Worm (Caenorhabditis elegans): ENCODE results near the gene gst-36.
A peak's percentile ranks its signal among the peaks of the same experiment; 100 is the strongest.

Gene gst-36

ce11 chrX:9840864-9841263, 21.9 kb downstream of the gst-36 start:
- TF ChIP-seq nhr-76 (tag; optimal IDR thresholded peaks at IDR 0.05) (no peak), daf-16 (GFP tag; optimal IDR thresholded peaks at IDR 0.05) (peak in 1 of 2 experiments; percentile 30), daf-16 (tag; optimal IDR thresholded peaks at IDR 0.05) (no peak), unc-62 (GFP tag; optimal IDR thresholded peaks at IDR 0.05 in 1 of 2) (peak in 1 of 2 experiments; percentile 47), unc-62 (tag; optimal IDR thresholded peaks at IDR 0.05) (no peak)

ce11 chrX:9837989-9838541, 24.7 kb downstream of the gst-36 start, which contains the start of gene ipla-2:
TSS of gene ipla-2 (minus strand) at chrX:9838039.
- no peak for TF ChIP-seq mxl-2 (GFP tag; conservative IDR thresholded peaks at IDR 0.05)
- TF ChIP-seq nhr-76 (tag; optimal IDR thresholded peaks at IDR 0.05) = no peak
- TF ChIP-seq unc-62 (GFP tag; optimal IDR thresholded peaks at IDR 0.05 in 1 of 2) = no peak
- no peak for TF ChIP-seq unc-62 (tag; optimal IDR thresholded peaks at IDR 0.05)
- no peak for TF ChIP-seq sdz-12 (GFP tag; optimal IDR thresholded peaks at IDR 0.05)
- TF ChIP-seq nhr-111 (GFP tag; optimal IDR thresholded peaks at IDR 0.05) = no peak
- no peak for TF ChIP-seq pqm-1 (tag; optimal IDR thresholded peaks at IDR 0.05)
- peak; percentile 23 for TF ChIP-seq F37D6.2 (tag; optimal IDR thresholded peaks at IDR 0.05)
- no peak for TF ChIP-seq lin-39 (tag; optimal IDR thresholded peaks at IDR 0.05)
- no peak for TF ChIP-seq vab-7 (GFP tag; IDR thresholded peaks at IDR 0.05)
- no peak for TF ChIP-seq lin-13 (GFP tag; optimal IDR thresholded peaks at IDR 0.05)
- TF ChIP-seq Y75B8A.6 (GFP tag; IDR thresholded peaks at IDR 0.05) = no peak
- TF ChIP-seq lin-1 (GFP tag; IDR thresholded peaks at IDR 0.05) = no peak
- TF ChIP-seq spr-1 (tag; optimal IDR thresholded peaks at IDR 0.05) = no peak
- no peak for TF ChIP-seq zip-2 (tag; optimal IDR thresholded peaks at IDR 0.05)
- TF ChIP-seq lin-29 (GFP tag; IDR thresholded peaks at IDR 0.05) = no peak
- TF ChIP-seq aha-1 (tag) = peak; percentile 97
- no peak for TF ChIP-seq lir-3 (tag; optimal IDR thresholded peaks at IDR 0.05)
- no peak for TF ChIP-seq cey-2 (tag; optimal IDR thresholded peaks at IDR 0.05; ENCODE audit: borderline replicate concordance, insufficient read depth)
- TF ChIP-seq nhr-25 (tag; optimal IDR thresholded peaks at IDR 0.05; ENCODE audit: borderline replicate concordance, insufficient read depth) = no peak
- no peak for TF ChIP-seq nhr-10 (tag; optimal IDR thresholded peaks at IDR 0.05)
- TF ChIP-seq nhr-42 (GFP tag; IDR thresholded peaks at IDR 0.05) = no peak
- TF ChIP-seq Y48G9A.11 (GFP tag; IDR thresholded peaks at IDR 0.05) = no peak
- peak; percentile 100 for TF ChIP-seq hlh-30 (tag; optimal IDR thresholded peaks at IDR 0.05; ENCODE audit: insufficient read depth)
- TF ChIP-seq lsy-2 (tag; optimal IDR thresholded peaks at IDR 0.05) = peak; percentile 23 to 78
- no peak for TF ChIP-seq aly-2 (tag; optimal IDR thresholded peaks at IDR 0.05)
- TF ChIP-seq nhr-11 (tag; optimal IDR thresholded peaks at IDR 0.05) = peak; percentile 83
- TF ChIP-seq F49E8.2 (tag; optimal IDR thresholded peaks at IDR 0.05; ENCODE audit: borderline replicate concordance) = no peak
- no peak for TF ChIP-seq zfp-3 (GFP tag; conservative IDR thresholded peaks at IDR 0.05)
- TF ChIP-seq ceh-44 (GFP tag; IDR thresholded peaks at IDR 0.05) = no peak
- peak; percentile 72 for TF ChIP-seq dve-1 (tag; optimal IDR thresholded peaks at IDR 0.05; ENCODE audit: insufficient read depth)
- TF ChIP-seq ceh-20 (GFP tag; IDR thresholded peaks at IDR 0.05) = no peak
- no peak for TF ChIP-seq mdt-29 (GFP tag; IDR thresholded peaks at IDR 0.05)
- peak; percentile 27; the same call in 1 of the 2 replicates for TF ChIP-seq ctbp-1 (GFP tag; IDR thresholded peaks at IDR 0.05)
- no peak for TF ChIP-seq F26F4.8 (GFP tag; conservative IDR thresholded peaks at IDR 0.05)
- TF ChIP-seq duxl-1 (tag; optimal IDR thresholded peaks at IDR 0.05; ENCODE audit: poor library complexity) = no peak
- TF ChIP-seq snpc-1.2 (GFP tag; IDR thresholded peaks at IDR 0.05) = no peak
- TF ChIP-seq fos-1 (tag; optimal IDR thresholded peaks at IDR 0.05) = no peak
- peak; percentile 67 for TF ChIP-seq nhr-6 (tag; optimal IDR thresholded peaks at IDR 0.05)
- TF ChIP-seq D1046.2 (GFP tag; IDR thresholded peaks at IDR 0.05) = no peak
- no peak for TF ChIP-seq saeg-2 (GFP tag; IDR thresholded peaks at IDR 0.05)
- TF ChIP-seq ZK337.2 (GFP tag; IDR thresholded peaks at IDR 0.05) = no peak
- TF ChIP-seq T20F7.1 (GFP tag; optimal IDR thresholded peaks at IDR 0.05) = peak; percentile 17
- TF ChIP-seq zfp-2 (tag; optimal IDR thresholded peaks at IDR 0.05) = no peak
- no peak for TF ChIP-seq nhr-41 (GFP tag; IDR thresholded peaks at IDR 0.05)
- no peak for TF ChIP-seq egl-27 (tag; optimal IDR thresholded peaks at IDR 0.05)
- peak; percentile 64 for TF ChIP-seq hmg-1.1 (GFP tag; IDR thresholded peaks at IDR 0.05)

All from whole organism, L4 larva.